Worm (Caenorhabditis elegans): Measurements from ENCODE around the gene M153.3.

Gene M153.3

DNA sequence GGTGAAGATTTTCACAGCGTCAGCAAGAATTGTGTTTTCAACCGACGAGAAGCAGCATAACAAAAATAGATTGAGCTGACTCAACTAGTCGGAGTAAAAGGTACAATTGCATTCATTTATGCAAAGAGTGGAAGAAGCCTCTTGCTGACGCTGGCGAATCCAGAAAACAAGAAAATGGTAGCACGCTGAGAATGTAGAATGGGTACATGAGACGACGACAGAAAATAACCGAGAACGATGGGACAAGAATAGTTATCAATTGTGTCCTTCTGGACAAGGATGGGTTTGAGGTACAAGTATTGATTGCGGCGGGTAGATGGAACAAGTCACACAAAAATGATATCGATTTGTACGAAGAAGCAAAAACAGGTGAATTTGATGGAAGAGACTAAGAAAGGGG is 26.7 kb downstream of the M153.3 start:
- TF ChIP-seq T22C8.4 (GFP tag; IDR thresholded peaks at IDR 0.05) (0 out of 2 replicates have a peak, but pooled peaks have one; percentile 7), flt-1 (GFP tag; IDR thresholded peaks at IDR 0.05) (no peak)

ce11 chrX:12171631-12172348 is 29.1 kb downstream of the M153.3 start, which contains the start of gene F57G12.1:
Gene F57G12.1 (minus strand): TSS chrX:12171681.
- 0 out of 2 replicates have a peak, but pooled peaks have one; percentile 66 for TF ChIP-seq flt-1 (GFP tag; IDR thresholded peaks at IDR 0.05)
- TF ChIP-seq tab-1 (GFP tag; IDR thresholded peaks at IDR 0.05) = peak; percentile 59; the same call in 1 of the 2 replicates
- TF ChIP-seq ztf-23 (GFP tag; IDR thresholded peaks at IDR 0.05) = no peak
- peak; percentile 85 for TF ChIP-seq cog-1 (tag; optimal IDR thresholded peaks at IDR 0.05)
- TF ChIP-seq klf-2 (GFP tag; conservative IDR thresholded peaks at IDR 0.05) = 0 out of 2 replicates have a peak, but pooled peaks have one; percentile 16
- no peak for TF ChIP-seq ref-1 (GFP tag; conservative IDR thresholded peaks at IDR 0.05)
- no peak for TF ChIP-seq T22C8.4 (GFP tag; IDR thresholded peaks at IDR 0.05)
- no peak for TF ChIP-seq ztf-29 (GFP tag; IDR thresholded peaks at IDR 0.05)
- no peak for TF ChIP-seq med-1 (GFP tag; optimal IDR thresholded peaks at IDR 0.05; ENCODE audit: insufficient read depth)

DNA sequence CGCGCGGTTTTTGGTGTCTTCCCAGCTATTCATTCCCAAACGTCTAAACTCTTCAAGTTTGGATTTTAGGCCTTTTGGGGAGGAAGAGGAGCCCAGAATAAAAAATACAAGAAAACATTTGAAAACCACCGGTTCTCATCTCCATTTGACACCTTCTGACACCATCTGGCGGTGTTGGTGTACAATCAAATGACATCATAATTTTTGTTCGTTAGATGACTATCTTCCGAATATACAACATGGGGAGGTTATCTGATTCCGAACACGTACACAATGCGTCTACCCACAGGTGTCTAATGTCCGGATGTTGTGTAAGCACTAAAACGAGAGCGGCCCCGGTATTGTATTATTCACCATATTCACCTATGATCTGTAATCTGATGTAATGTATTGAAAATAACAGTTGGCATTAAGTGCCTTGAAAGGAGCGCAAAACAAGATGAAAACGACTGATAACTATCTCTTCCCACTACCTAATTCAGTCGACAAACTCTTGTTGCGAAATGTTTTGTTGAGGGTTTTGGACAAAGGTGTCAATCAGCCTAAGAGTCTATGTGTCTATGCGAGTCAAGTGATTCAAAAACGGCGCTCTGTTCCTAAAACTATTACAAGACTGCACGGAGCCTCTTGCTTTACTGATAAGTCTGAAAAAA is 29.9 kb downstream of the M153.3 start:
- TF ChIP-seq med-1 (GFP tag; optimal IDR thresholded peaks at IDR 0.05; ENCODE audit: insufficient read depth) (no peak), cog-1 (tag; optimal IDR thresholded peaks at IDR 0.05) (no peak), ref-1 (GFP tag; conservative IDR thresholded peaks at IDR 0.05) (no peak), flt-1 (GFP tag; IDR thresholded peaks at IDR 0.05) (no peak), ztf-23 (GFP tag; IDR thresholded peaks at IDR 0.05) (no peak), klf-2 (GFP tag; conservative IDR thresholded peaks at IDR 0.05) (no peak), tab-1 (GFP tag; IDR thresholded peaks at IDR 0.05) (no peak), ztf-29 (GFP tag; IDR thresholded peaks at IDR 0.05) (no peak), T22C8.4 (GFP tag; IDR thresholded peaks at IDR 0.05) (no peak)

- TF ChIP-seq ztf-23 (GFP tag; IDR thresholded peaks at IDR 0.05) = no peak
- no peak for TF ChIP-seq med-1 (GFP tag; optimal IDR thresholded peaks at IDR 0.05; ENCODE audit: insufficient read depth)
- no peak for TF ChIP-seq tab-1 (GFP tag; IDR thresholded peaks at IDR 0.05)
- no peak for TF ChIP-seq ref-1 (GFP tag; conservative IDR thresholded peaks at IDR 0.05)
- TF ChIP-seq flt-1 (GFP tag; IDR thresholded peaks at IDR 0.05) = no peak
- no peak for TF ChIP-seq klf-2 (GFP tag; conservative IDR thresholded peaks at IDR 0.05)
Measured at ce11 chrX:12173989-12174388, 31.3 kb downstream of the M153.3 start.

DNA sequence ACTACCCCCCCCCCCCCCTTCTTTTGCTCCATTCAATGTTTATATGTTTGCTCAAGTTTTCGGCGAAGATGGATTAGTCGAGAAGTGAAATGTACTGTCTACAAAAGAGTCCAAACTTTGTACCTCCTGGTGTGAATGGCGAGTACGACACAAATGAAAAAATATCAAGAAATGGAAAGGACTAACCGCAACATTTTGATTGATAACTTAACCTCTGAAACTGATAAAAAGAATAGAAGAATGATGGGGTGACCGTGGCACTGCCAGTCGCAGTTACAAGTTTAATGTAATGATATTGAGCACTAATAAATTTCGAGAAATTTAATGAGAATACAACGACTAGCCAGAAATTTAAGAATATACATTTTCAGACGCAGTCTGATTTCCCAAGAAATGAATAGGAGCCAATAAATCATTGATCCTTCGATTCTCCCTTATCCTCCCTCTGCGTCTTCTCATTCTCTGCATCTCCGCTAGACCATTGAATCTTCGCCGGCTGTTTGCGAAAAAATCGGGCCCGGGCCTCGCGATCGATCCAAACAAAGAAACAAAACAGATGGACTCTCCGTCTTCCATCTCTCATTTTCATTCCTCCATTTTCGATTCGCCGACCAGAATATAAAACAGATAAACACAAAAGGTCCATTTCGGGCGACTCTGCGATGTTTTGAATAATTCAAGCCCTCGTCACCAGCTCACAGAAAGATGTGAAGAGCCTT is 32.2 kb downstream of the M153.3 start:
- TF ChIP-seq T22C8.4 (GFP tag; IDR thresholded peaks at IDR 0.05) (peak; percentile 31; the same call in 1 of the 2 replicates), tab-1 (GFP tag; IDR thresholded peaks at IDR 0.05) (no peak)

- no peak for TF ChIP-seq med-1 (GFP tag; optimal IDR thresholded peaks at IDR 0.05; ENCODE audit: insufficient read depth)
Measured at ce11 chrX:12175667-12176278, 33.1 kb downstream of the M153.3 start.

DNA sequence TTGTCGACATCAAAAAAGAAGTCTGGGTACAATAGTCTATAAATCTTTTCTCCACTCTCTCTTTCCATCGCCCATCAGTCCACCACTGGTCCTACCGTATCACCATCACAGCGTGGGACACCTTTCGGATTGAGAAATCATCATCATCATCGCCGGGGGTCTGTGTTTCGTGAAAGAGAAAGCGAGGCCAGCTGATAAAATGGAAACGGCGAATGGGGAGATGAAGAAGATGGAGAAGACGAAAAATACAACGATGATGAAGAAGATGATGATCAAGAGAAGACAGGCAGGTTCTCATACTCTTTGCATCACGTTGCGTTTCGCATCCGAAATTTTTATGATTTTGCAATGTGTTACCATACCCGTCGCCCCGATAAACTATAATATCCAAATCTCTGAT is 33.7 kb downstream of the M153.3 start:
- TF ChIP-seq cog-1 (tag; optimal IDR thresholded peaks at IDR 0.05) (no peak), ztf-29 (GFP tag; IDR thresholded peaks at IDR 0.05) (no peak), med-1 (GFP tag; optimal IDR thresholded peaks at IDR 0.05; ENCODE audit: insufficient read depth) (no peak), flt-1 (GFP tag; IDR thresholded peaks at IDR 0.05) (no peak), tab-1 (GFP tag; IDR thresholded peaks at IDR 0.05) (no peak), klf-2 (GFP tag; conservative IDR thresholded peaks at IDR 0.05) (no peak), ztf-23 (GFP tag; IDR thresholded peaks at IDR 0.05) (no peak), T22C8.4 (GFP tag; IDR thresholded peaks at IDR 0.05) (no peak), ref-1 (GFP tag; conservative IDR thresholded peaks at IDR 0.05) (no peak)

ce11 chrX:12176873-12177293 is 34.2 kb downstream of the M153.3 start:
- TF ChIP-seq flt-1 (GFP tag; IDR thresholded peaks at IDR 0.05) (0 out of 2 replicates have a peak, but pooled peaks have one; percentile 46), klf-2 (GFP tag; conservative IDR thresholded peaks at IDR 0.05) (no peak)

ce11 chrX:12177521-12177920 is 34.9 kb downstream of the M153.3 start:
- TF ChIP-seq tab-1 (GFP tag; IDR thresholded peaks at IDR 0.05) (no peak), cog-1 (tag; optimal IDR thresholded peaks at IDR 0.05) (no peak), ztf-23 (GFP tag; IDR thresholded peaks at IDR 0.05) (no peak), med-1 (GFP tag; optimal IDR thresholded peaks at IDR 0.05; ENCODE audit: insufficient read depth) (no peak), ref-1 (GFP tag; conservative IDR thresholded peaks at IDR 0.05) (no peak), klf-2 (GFP tag; conservative IDR thresholded peaks at IDR 0.05) (no peak), flt-1 (GFP tag; IDR thresholded peaks at IDR 0.05) (no peak), ztf-29 (GFP tag; IDR thresholded peaks at IDR 0.05) (no peak), T22C8.4 (GFP tag; IDR thresholded peaks at IDR 0.05) (no peak)

Measured in whole organism, midembryonic.